Fruit fly (Drosophila melanogaster): ENCODE results near the gene CG15515.

dm6 chr3R:29867470-29867869 lies 37.8 kb upstream of the CG15515 start:
- TF ChIP-seq Abd-B (GFP tag; optimal IDR thresholded peaks at IDR 0.05) (no peak), CrebA (GFP tag; optimal IDR thresholded peaks at IDR 0.05; ENCODE audit: borderline replicate concordance) (no peak), h (GFP tag; optimal IDR thresholded peaks at IDR 0.05) (no peak), fru (GFP tag; optimal IDR thresholded peaks at IDR 0.05) (no peak), usp (GFP tag; optimal IDR thresholded peaks at IDR 0.05) (no peak), dsf (GFP tag; optimal IDR thresholded peaks at IDR 0.05; ENCODE audit: borderline replicate concordance) (no peak), Hr83 (GFP tag; optimal IDR thresholded peaks at IDR 0.05; ENCODE audit: poor library complexity, severe bottlenecking) (no peak), N (GFP tag; optimal IDR thresholded peaks at IDR 0.05) (no peak), Mio (GFP tag; optimal IDR thresholded peaks at IDR 0.05) (no peak), foxo (GFP tag; optimal IDR thresholded peaks at IDR 0.05) (no peak), Rel (GFP tag; optimal IDR thresholded peaks at IDR 0.05) (no peak), Rel (tag; optimal IDR thresholded peaks at IDR 0.05) (peak; percentile 99), lola (GFP tag; optimal IDR thresholded peaks at IDR 0.05) (no peak)
